Worm (Caenorhabditis elegans) whole organism, L2 larva: ENCODE results near the gene glb-23.

Experiments
- R02D3.7 ChIP-seq: fragments of 150-350 bp; optimal IDR thresholded peaks from 2 replicates; lab custom pipeline; 2014; ENCODE audit warnings: missing biosample characterization, missing genetic modification characterization
- alr-1 ChIP-seq: fragments of 150-350 bp; optimal IDR thresholded peaks from 2 replicates; lab custom pipeline; 2014; ENCODE audit warnings: missing biosample characterization, missing genetic modification characterization
- ama-1 ChIP-seq: fragments of 150-350 bp; optimal IDR thresholded peaks from 2 replicates; lab custom pipeline; 2018; ENCODE audit warnings: inconsistent platforms
- elt-3 ChIP-seq: sonication (generic microtip); optimal IDR thresholded peaks from 2 replicates; lab custom pipeline; 2017; ENCODE audit warnings: missing biosample characterization, missing genetic modification characterization
- lin-13 ChIP-seq: fragments of 150-350 bp; optimal IDR thresholded peaks from 2 replicates; lab custom pipeline; 2014; ENCODE audit warnings: missing biosample characterization, missing genetic modification reagents, missing genetic modification characterization
- mdl-1 ChIP-seq, 2 experiments: fragments of 150-350 bp in 1 of 2; sonication (generic microtip) in 1 of 2; optimal IDR thresholded peaks; 2 replicates each; lab custom pipeline; 2017; ENCODE audit warnings: missing biosample characterization in 2 of 2, missing genetic modification characterization in 2 of 2
- nhr-10 ChIP-seq: sonication (generic microtip); optimal IDR thresholded peaks from 2 replicates; lab custom pipeline; 2017; ENCODE audit warnings: missing biosample characterization, missing genetic modification characterization
- nhr-12 ChIP-seq: fragments of 150-350 bp; optimal IDR thresholded peaks from 2 replicates; lab custom pipeline; 2014; ENCODE audit warnings: missing biosample characterization, missing genetic modification characterization
- nhr-77 ChIP-seq: fragments of 150-350 bp; optimal IDR thresholded peaks from 2 replicates; lab custom pipeline; 2014; ENCODE audit warnings: missing biosample characterization, missing genetic modification characterization
- snpc-4 ChIP-seq: fragments of 150-350 bp; optimal IDR thresholded peaks from 2 replicates; lab custom pipeline; 2014; ENCODE audit warnings: missing biosample characterization, missing genetic modification characterization
- unc-39 ChIP-seq: fragments of 150-350 bp; optimal IDR thresholded peaks from 2 replicates; lab custom pipeline; 2014; ENCODE audit warnings: missing biosample characterization, missing genetic modification characterization
- unc-62 ChIP-seq: fragments of 150-350 bp; optimal IDR thresholded peaks from 2 replicates; lab custom pipeline; 2014; ENCODE audit warnings: missing biosample characterization, missing genetic modification reagents, missing genetic modification characterization

- no peak for TF ChIP-seq snpc-4 (tag; lab: Kevin White, UChicago)
- TF ChIP-seq unc-62 (GFP tag; lab: Kevin White, UChicago), result no peak
- TF ChIP-seq elt-3 (tag; lab: Kevin White, UChicago), result no peak
- TF ChIP-seq R02D3.7, result no peak
- no peak for TF ChIP-seq nhr-10 (tag; lab: Kevin White, UChicago)
- no peak for TF ChIP-seq alr-1 (tag; lab: Kevin White, UChicago)
- no peak for TF ChIP-seq ama-1 (lab: Kevin White, UChicago)
- no peak for TF ChIP-seq nhr-77
- no peak for TF ChIP-seq lin-13 (GFP tag; lab: Kevin White, UChicago)
- no peak for TF ChIP-seq unc-39 (tag; lab: Kevin White, UChicago)
- no peak for TF ChIP-seq mdl-1 (tag; optimal IDR thresholded peaks at IDR 0.05; lab: Kevin White, UChicago)
- TF ChIP-seq nhr-12 (tag; lab: Kevin White, UChicago), result no peak
These were observed 48.1 kb downstream of the glb-23 start, which contains the start of gene str-220 for ce11 chrIV:7171222-7171621.
